Worm (Caenorhabditis elegans) whole organism, L2 larva: ENCODE results near the gene cdc-48.2.

Source experiments
- C34F6.9 ChIP-seq: fragments of 150-350 bp; optimal IDR thresholded peaks from 2 replicates; lab custom pipeline; 2014; ENCODE audit warnings: missing biosample characterization, missing genetic modification characterization
- F13H6.1 ChIP-seq: sonication (generic microtip); optimal IDR thresholded peaks from 2 replicates; lab custom pipeline; 2016; ENCODE audit warnings: missing genetic modification characterization, missing compliant biosample characterization
- ZK546.5 ChIP-seq: sonication (generic microtip); optimal IDR thresholded peaks from 2 replicates; lab custom pipeline; 2017; ENCODE audit warnings: missing biosample characterization, missing genetic modification characterization
- alr-1 ChIP-seq: fragments of 150-350 bp; optimal IDR thresholded peaks from 2 replicates; lab custom pipeline; 2014; ENCODE audit warnings: missing biosample characterization, missing genetic modification characterization
- aly-2 ChIP-seq: fragments of 150-350 bp; optimal IDR thresholded peaks from 2 replicates; lab custom pipeline; 2014; ENCODE audit warnings: missing biosample characterization, missing genetic modification characterization
- ama-1 ChIP-seq: fragments of 150-350 bp; optimal IDR thresholded peaks from 2 replicates; lab custom pipeline; 2018; ENCODE audit warnings: inconsistent platforms
- blmp-1 ChIP-seq: sonication (generic microtip); optimal IDR thresholded peaks from 2 replicates; lab custom pipeline; 2017; ENCODE audit warnings: missing genetic modification characterization, mild to moderate bottlenecking, missing compliant biosample characterization, antibody characterized with exemption, moderate library complexity; ENCODE audit not compliant: insufficient read depth
- ceh-16 ChIP-seq: fragments of 150-350 bp; optimal IDR thresholded peaks from 2 replicates; lab custom pipeline; 2014; ENCODE audit warnings: missing biosample characterization, missing genetic modification characterization
- crh-2 ChIP-seq: sonication (generic microtip); optimal IDR thresholded peaks from 2 replicates; lab custom pipeline; 2017; ENCODE audit warnings: missing biosample characterization, missing genetic modification characterization
- dmd-4 ChIP-seq: sonication (generic microtip); optimal IDR thresholded peaks from 2 replicates; lab custom pipeline; 2017; ENCODE audit warnings: missing biosample characterization, missing genetic modification characterization
- egl-27 ChIP-seq: sonication (generic microtip); optimal IDR thresholded peaks from 3 replicates; lab custom pipeline; 2017; ENCODE audit warnings: missing biosample characterization, missing genetic modification reagents, missing genetic modification characterization
- fos-1 ChIP-seq: fragments of 150-350 bp; optimal IDR thresholded peaks from 2 replicates; lab custom pipeline; 2014; ENCODE audit warnings: missing biosample characterization, missing genetic modification characterization
- gmeb-1 ChIP-seq: fragments of 150-350 bp; optimal IDR thresholded peaks from 2 replicates; lab custom pipeline; 2014; ENCODE audit warnings: missing biosample characterization, missing genetic modification characterization
- lin-11 ChIP-seq: fragments of 150-350 bp; sonication (generic microtip); optimal IDR thresholded peaks from 2 replicates; lab custom pipeline; 2014; ENCODE audit warnings: missing biosample characterization, missing genetic modification characterization, inconsistent platforms, mixed read lengths
- lin-13 ChIP-seq: fragments of 150-350 bp; optimal IDR thresholded peaks from 2 replicates; lab custom pipeline; 2014; ENCODE audit warnings: missing biosample characterization, missing genetic modification reagents, missing genetic modification characterization
- lin-39 ChIP-seq: fragments of 150-350 bp; optimal IDR thresholded peaks from 2 replicates; lab custom pipeline; 2014; ENCODE audit warnings: missing biosample characterization, missing genetic modification reagents, missing genetic modification characterization
- lsy-2 ChIP-seq, 2 experiments: fragments of 150-350 bp in 1 of 2; sonication (generic microtip) in 1 of 2; optimal IDR thresholded peaks; 2 replicates each; lab custom pipeline; 2014 to 2017; ENCODE audit warnings: missing biosample characterization in 2 of 2, missing genetic modification characterization in 2 of 2
- mab-5 ChIP-seq: fragments of 150-350 bp; optimal IDR thresholded peaks from 2 replicates; lab custom pipeline; 2014; ENCODE audit warnings: missing biosample characterization, missing genetic modification characterization
- mbf-1 ChIP-seq: sonication (generic microtip); optimal IDR thresholded peaks from 2 replicates; lab custom pipeline; 2017; ENCODE audit warnings: missing biosample characterization, missing genetic modification characterization
- mdl-1 ChIP-seq, 2 experiments: fragments of 150-350 bp in 1 of 2; sonication (generic microtip) in 1 of 2; optimal IDR thresholded peaks; 2 replicates each; lab custom pipeline; 2017; ENCODE audit warnings: missing biosample characterization in 2 of 2, missing genetic modification characterization in 2 of 2
- nhr-10 ChIP-seq: sonication (generic microtip); optimal IDR thresholded peaks from 2 replicates; lab custom pipeline; 2017; ENCODE audit warnings: missing biosample characterization, missing genetic modification characterization
- nhr-11 ChIP-seq: fragments of 150-350 bp; optimal IDR thresholded peaks from 2 replicates; lab custom pipeline; 2014; ENCODE audit warnings: missing biosample characterization, missing genetic modification characterization
- nhr-12 ChIP-seq: fragments of 150-350 bp; optimal IDR thresholded peaks from 2 replicates; lab custom pipeline; 2014; ENCODE audit warnings: missing biosample characterization, missing genetic modification characterization
- nhr-129 ChIP-seq: fragments of 150-350 bp; optimal IDR thresholded peaks from 2 replicates; lab custom pipeline; 2014; ENCODE audit warnings: missing biosample characterization, missing genetic modification characterization
- nhr-23 ChIP-seq: fragments of 150-350 bp; optimal IDR thresholded peaks from 2 replicates; lab custom pipeline; 2014; ENCODE audit warnings: missing biosample characterization, missing genetic modification reagents, missing genetic modification characterization
- nhr-237 ChIP-seq: fragments of 150-350 bp; optimal IDR thresholded peaks from 2 replicates; lab custom pipeline; 2014; ENCODE audit warnings: missing biosample characterization, missing genetic modification characterization
- nhr-25 ChIP-seq: fragments of 150-350 bp; sonication (generic microtip); optimal IDR thresholded peaks from 3 replicates; lab custom pipeline; 2014; ENCODE audit warnings: missing biosample characterization, missing genetic modification characterization
- nhr-6 ChIP-seq: fragments of 150-350 bp; optimal IDR thresholded peaks from 2 replicates; lab custom pipeline; 2014; ENCODE audit warnings: missing biosample characterization, missing genetic modification characterization
- sem-4 ChIP-seq: fragments of 150-350 bp; optimal IDR thresholded peaks from 2 replicates; lab custom pipeline; 2014; ENCODE audit warnings: missing biosample characterization, missing genetic modification reagents, missing genetic modification characterization
- skn-1 ChIP-seq: sonication (generic microtip); optimal IDR thresholded peaks from 2 replicates; lab custom pipeline; 2017; ENCODE audit warnings: missing biosample characterization, missing genetic modification characterization
- sma-3 ChIP-seq: sonication (generic microtip); optimal IDR thresholded peaks from 2 replicates; lab custom pipeline; 2016; ENCODE audit warnings: missing genetic modification reagents, missing genetic modification characterization, missing compliant biosample characterization
- sma-9 ChIP-seq, 2 experiments: fragments of 150-350 bp in 1 of 2; sonication (generic microtip) in 1 of 2; optimal IDR thresholded peaks; 2 replicates each; lab custom pipeline; 2014 to 2016; ENCODE audit warnings: missing genetic modification characterization in 2 of 2, mild to moderate bottlenecking in 1 of 2, missing biosample characterization in 1 of 2, missing compliant biosample characterization in 1 of 2, missing genetic modification reagents in 1 of 2, moderate library complexity in 1 of 2
- snpc-4 ChIP-seq: fragments of 150-350 bp; optimal IDR thresholded peaks from 2 replicates; lab custom pipeline; 2014; ENCODE audit warnings: missing biosample characterization, missing genetic modification characterization
- unc-39 ChIP-seq: fragments of 150-350 bp; optimal IDR thresholded peaks from 2 replicates; lab custom pipeline; 2014; ENCODE audit warnings: missing biosample characterization, missing genetic modification characterization
- unc-55 ChIP-seq: fragments of 150-350 bp; sonication (generic microtip); optimal IDR thresholded peaks from 3 replicates; lab custom pipeline; 2014; ENCODE audit warnings: missing biosample characterization, missing genetic modification reagents, missing genetic modification characterization
- ztf-1 ChIP-seq: fragments of 200-800 bp; sonication (Bioruptor generic); conservative IDR thresholded peaks from 2 replicates; pipeline ENCODE4 v1.3.6; 2022; ENCODE audit warnings: missing genetic modification characterization, missing compliant biosample characterization
- ztf-11 ChIP-seq: sonication (generic microtip); optimal IDR thresholded peaks from 2 replicates; lab custom pipeline; 2017; ENCODE audit warnings: missing biosample characterization, missing genetic modification characterization

The cdc-48.2 gene

DNA sequence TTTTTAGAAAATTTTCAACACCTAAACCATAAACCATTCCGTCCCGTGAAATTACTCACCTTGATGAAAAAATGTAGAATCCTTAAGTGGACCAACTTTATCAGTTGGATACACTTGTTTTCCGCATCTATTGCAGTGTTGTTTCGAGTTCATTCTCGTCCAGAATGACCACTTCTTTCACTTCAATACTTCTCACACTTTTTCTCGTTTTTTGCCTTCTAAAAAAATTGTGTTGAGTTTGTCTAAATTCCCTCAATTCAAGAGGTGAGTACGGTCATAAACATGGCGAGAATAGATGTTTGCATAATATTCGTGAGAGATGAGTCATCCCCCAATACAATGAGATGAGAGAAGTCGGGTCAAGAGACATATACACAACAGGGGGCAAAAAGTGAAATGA, 45.8 kb upstream of the cdc-48.2 start, which contains the start of gene ltd-1:
Gene ltd-1 (minus strand): TSS at position 218 of the 400 bp plus-strand sequence.
- TF ChIP-seq sem-4 (tag; lab: Kevin White, UChicago) (no peak), ZK546.5 (no peak), F13H6.1 (tag; lab: Kevin White, UChicago) (no peak), nhr-10 (tag; lab: Kevin White, UChicago) (no peak), nhr-12 (tag; lab: Kevin White, UChicago) (no peak), alr-1 (tag; lab: Kevin White, UChicago) (no peak), nhr-11 (tag; lab: Kevin White, UChicago) (no peak), ceh-16 (tag; lab: Kevin White, UChicago) (no peak), nhr-129 (no peak), unc-55 (GFP tag; lab: Kevin White, UChicago) (no peak), lin-11 (tag; lab: Kevin White, UChicago) (no peak), gmeb-1 (tag; lab: Kevin White, UChicago) (no peak), fos-1 (tag; lab: Kevin White, UChicago) (no peak), aly-2 (tag; lab: Kevin White, UChicago) (no peak), dmd-4 (tag; lab: Kevin White, UChicago) (no peak), ama-1 (no peak), ztf-11 (tag; lab: Kevin White, UChicago) (no peak)

DNA sequence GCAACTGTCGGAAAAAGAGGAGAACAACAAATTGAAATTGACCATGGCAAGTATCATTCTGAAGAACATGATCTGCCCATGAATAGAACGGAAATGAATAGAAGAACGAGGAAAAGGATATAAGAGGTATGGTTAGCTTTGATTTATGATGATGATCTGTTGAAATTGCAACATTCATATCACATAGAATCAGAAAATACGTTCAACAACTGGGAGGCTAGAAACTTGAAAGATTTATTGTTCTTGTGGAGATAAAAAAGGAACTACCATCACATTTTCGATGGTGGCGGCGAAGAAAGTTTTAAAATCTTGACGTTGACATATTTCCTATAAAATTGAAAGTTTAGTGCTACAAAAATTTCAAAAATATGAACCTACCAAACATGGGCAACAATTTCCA, 45.0 kb upstream of the cdc-48.2 start:
- TF ChIP-seq nhr-10 (tag; lab: Kevin White, UChicago): no peak
- TF ChIP-seq gmeb-1 (tag; lab: Kevin White, UChicago): no peak
- no peak for TF ChIP-seq nhr-12 (tag; lab: Kevin White, UChicago)
- TF ChIP-seq nhr-237 (tag; lab: Kevin White, UChicago): no peak
- no peak for TF ChIP-seq dmd-4 (tag; lab: Kevin White, UChicago)
- no peak for TF ChIP-seq lin-13 (GFP tag; lab: Kevin White, UChicago)
- no peak for TF ChIP-seq unc-55 (GFP tag; lab: Kevin White, UChicago)
- TF ChIP-seq blmp-1 (tag; lab: Kevin White, UChicago): no peak
- TF ChIP-seq egl-27 (tag; lab: Kevin White, UChicago): no peak
- no peak for TF ChIP-seq aly-2 (tag; lab: Kevin White, UChicago)
- TF ChIP-seq nhr-25: no peak
- no peak for TF ChIP-seq snpc-4 (tag; lab: Kevin White, UChicago)
- TF ChIP-seq lin-39 (tag; lab: Kevin White, UChicago): no peak
- no peak for TF ChIP-seq nhr-6 (tag; lab: Kevin White, UChicago)
- TF ChIP-seq mbf-1 (tag; lab: Kevin White, UChicago): no peak

DNA sequence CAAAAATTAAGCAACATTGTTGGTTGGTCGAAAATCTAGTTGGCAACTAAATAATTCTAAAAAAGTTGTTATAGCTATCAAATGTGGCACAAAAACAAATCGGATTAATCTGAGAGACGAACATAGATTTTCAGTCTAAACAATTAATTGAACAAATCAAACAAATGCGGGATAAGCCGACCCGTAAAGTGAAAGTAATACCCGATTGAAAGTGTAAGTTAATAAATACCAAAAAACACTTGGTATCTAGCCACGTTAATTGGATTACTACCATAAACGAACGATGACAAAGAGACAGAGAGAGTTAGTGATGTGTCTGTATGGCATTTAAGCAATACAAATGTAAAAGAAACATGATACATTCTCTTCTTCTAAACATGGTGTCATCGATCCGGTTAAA, 44.4 kb upstream of the cdc-48.2 start:
- TF ChIP-seq blmp-1 (tag; lab: Kevin White, UChicago): peak; percentile 68
- no peak for TF ChIP-seq nhr-23 (tag; lab: Kevin White, UChicago)

DNA sequence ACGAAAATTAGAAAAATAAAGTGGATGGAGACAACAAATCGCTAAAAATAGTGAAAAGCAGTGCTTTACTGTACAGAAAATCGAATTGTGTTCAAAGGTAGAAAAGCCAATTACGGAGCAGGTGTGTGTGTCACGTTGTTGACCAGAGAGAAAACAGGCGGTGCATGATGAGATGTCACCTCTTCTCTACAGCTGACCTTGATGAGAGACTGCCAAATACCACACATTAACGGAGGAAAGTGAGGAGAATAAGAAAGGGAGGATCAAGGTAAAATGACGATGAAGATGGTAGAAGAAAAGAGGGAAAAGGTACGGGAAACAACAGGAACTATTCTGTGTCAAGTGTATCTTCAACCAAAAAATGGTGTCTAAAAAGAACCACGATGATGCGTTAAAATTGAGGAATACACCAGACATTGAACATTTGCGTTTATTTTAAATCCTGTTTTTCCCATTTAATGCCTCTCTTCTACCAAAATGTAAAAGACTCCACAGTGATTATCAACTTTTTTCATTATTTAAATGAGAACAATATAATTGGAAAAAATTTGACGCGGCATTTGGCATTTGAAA, 39.0 kb upstream of the cdc-48.2 start:
- no peak for TF ChIP-seq lin-11 (tag; lab: Kevin White, UChicago)
- TF ChIP-seq nhr-25: peak; percentile 78
- peak; percentile 52 for TF ChIP-seq nhr-129

DNA sequence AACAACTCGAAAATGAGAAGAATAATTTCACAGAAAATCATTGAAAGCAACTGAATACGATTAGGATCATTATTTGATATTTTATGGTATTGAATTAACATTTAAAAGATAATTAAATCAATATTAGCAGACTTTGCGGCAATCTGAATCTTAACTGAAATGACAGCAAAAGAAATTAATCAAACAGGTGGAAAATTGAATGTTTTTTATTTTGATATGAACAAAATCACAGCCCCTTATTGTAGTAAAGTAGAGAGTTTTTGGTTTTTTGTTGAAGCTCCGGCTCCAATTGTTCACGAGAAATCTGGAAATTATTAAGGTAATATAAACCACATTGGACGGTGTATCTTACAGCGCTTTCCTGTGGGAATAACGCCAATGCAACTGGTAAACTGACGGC, 36.3 kb upstream of the cdc-48.2 start, which contains the start of gene sre-2:
Gene sre-2 (minus strand): TSS at position 101 of the 400 bp plus-strand sequence.
- TF ChIP-seq mab-5: no peak
- no peak for TF ChIP-seq unc-55 (GFP tag; lab: Kevin White, UChicago)
- no peak for TF ChIP-seq unc-39 (tag; lab: Kevin White, UChicago)
- TF ChIP-seq ZK546.5: no peak
- no peak for TF ChIP-seq sma-9 (GFP tag; optimal IDR thresholded peaks at IDR 0.05; lab: Kevin White, UChicago)
- no peak for TF ChIP-seq sma-9 (tag; optimal IDR thresholded peaks at IDR 0.05; lab: Kevin White, UChicago)
- no peak for TF ChIP-seq snpc-4 (tag; lab: Kevin White, UChicago)
- TF ChIP-seq nhr-237 (tag; lab: Kevin White, UChicago): no peak
- TF ChIP-seq lin-13 (GFP tag; lab: Kevin White, UChicago): no peak
- TF ChIP-seq dmd-4 (tag; lab: Kevin White, UChicago): no peak
- no peak for TF ChIP-seq aly-2 (tag; lab: Kevin White, UChicago)

DNA sequence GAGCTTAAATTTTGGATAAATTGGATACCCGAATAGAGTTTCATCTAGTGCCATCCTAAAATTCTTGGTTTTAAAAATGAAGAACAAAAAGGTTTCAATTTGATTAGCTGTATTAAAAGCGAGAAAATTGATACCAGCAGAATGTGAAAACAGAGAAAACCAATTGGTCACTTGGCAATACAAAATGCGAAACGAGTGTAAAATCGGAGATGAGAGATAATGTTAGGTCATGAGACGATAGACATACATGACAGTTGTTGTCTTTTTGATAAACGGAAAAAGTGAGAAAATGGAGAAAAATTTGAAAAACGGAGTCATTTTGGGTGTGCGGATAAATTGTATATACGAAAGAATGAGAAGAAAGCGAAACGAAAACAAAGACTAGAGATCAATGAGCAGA, 33.3 kb upstream of the cdc-48.2 start, which contains the start of gene sfxn-5:
Gene sfxn-5 (minus strand): TSS at position 55 of the 400 bp plus-strand sequence.
- TF ChIP-seq lsy-2 (tag; optimal IDR thresholded peaks at IDR 0.05; lab: Kevin White, UChicago) (peak in 1 of 2 experiments; percentile 45), sma-3 (GFP tag; lab: Kevin White, UChicago) (no peak), blmp-1 (tag; lab: Kevin White, UChicago) (peak; percentile 42), unc-39 (tag; lab: Kevin White, UChicago) (no peak), nhr-129 (peak; percentile 40), F13H6.1 (tag; lab: Kevin White, UChicago) (peak; percentile 33), lin-13 (GFP tag; lab: Kevin White, UChicago) (no peak), ztf-1 (GFP tag; lab: Robert Waterston, UW) (no peak), crh-2 (peak; percentile 10), C34F6.9 (tag; lab: Kevin White, UChicago) (peak; percentile 38), nhr-23 (tag; lab: Kevin White, UChicago) (no peak), aly-2 (tag; lab: Kevin White, UChicago) (no peak), sma-9 (GFP tag; optimal IDR thresholded peaks at IDR 0.05; lab: Kevin White, UChicago) (peak; percentile 34), sma-9 (tag; optimal IDR thresholded peaks at IDR 0.05; lab: Kevin White, UChicago) (no peak), fos-1 (tag; lab: Kevin White, UChicago) (peak; percentile 74), skn-1 (tag; lab: Kevin White, UChicago) (peak; percentile 4), mdl-1 (tag; optimal IDR thresholded peaks at IDR 0.05; lab: Kevin White, UChicago) (no peak), ceh-16 (tag; lab: Kevin White, UChicago) (no peak), nhr-12 (tag; lab: Kevin White, UChicago) (no peak), dmd-4 (tag; lab: Kevin White, UChicago) (no peak)
